Worm (Caenorhabditis elegans) whole organism, midembryonic: Measurements from ENCODE around the gene cdl-1.

ENCODE experiments used
- T22C8.4 ChIP-seq: fragments of 200-800 bp; sonication (Bioruptor generic); IDR thresholded peaks from 2 replicates; pipeline ENCODE4 v1.3.6; 2022; ENCODE audit warnings: missing genetic modification characterization, missing compliant biosample characterization
- cog-1 ChIP-seq: sonication (generic microtip); optimal IDR thresholded peaks from 2 replicates; lab custom pipeline; 2016; ENCODE audit warnings: missing genetic modification characterization, missing compliant biosample characterization
- flt-1 ChIP-seq: fragments of 200-800 bp; sonication (Bioruptor generic); IDR thresholded peaks from 2 replicates; pipeline ENCODE4 v1.3.6; 2022; ENCODE audit warnings: missing genetic modification characterization, missing compliant biosample characterization
- klf-2 ChIP-seq: fragments of 200-800 bp; sonication (Bioruptor generic); conservative IDR thresholded peaks from 2 replicates; pipeline ENCODE4 v1.3.6; 2022; ENCODE audit warnings: missing genetic modification reagents, missing genetic modification characterization, missing compliant biosample characterization
- med-1 ChIP-seq: sonication (generic microtip); optimal IDR thresholded peaks from 2 replicates; lab custom pipeline; 2017; ENCODE audit warnings: missing genetic modification characterization, mild to moderate bottlenecking, missing compliant biosample characterization, antibody characterized with exemption, missing genetic modification reagents; ENCODE audit not compliant: insufficient read depth
- ref-1 ChIP-seq: fragments of 200-800 bp; sonication (Bioruptor generic); conservative IDR thresholded peaks from 2 replicates; pipeline ENCODE4 v1.3.6; 2022; ENCODE audit warnings: missing genetic modification reagents, missing genetic modification characterization, missing compliant biosample characterization
- tab-1 ChIP-seq: fragments of 200-800 bp; sonication (Bioruptor generic); IDR thresholded peaks from 2 replicates; pipeline ENCODE4 v1.3.6; 2022; ENCODE audit warnings: missing genetic modification characterization, missing compliant biosample characterization
- ztf-23 ChIP-seq: fragments of 200-800 bp; sonication (Bioruptor generic); IDR thresholded peaks from 2 replicates; pipeline ENCODE4 v1.3.6; 2022; ENCODE audit warnings: missing genetic modification reagents, missing genetic modification characterization, missing compliant biosample characterization
- ztf-29 ChIP-seq: fragments of 200-800 bp; sonication (Bioruptor generic); IDR thresholded peaks from 2 replicates; pipeline ENCODE4 v1.3.6; 2022; ENCODE audit warnings: missing genetic modification reagents, missing genetic modification characterization, missing compliant biosample characterization

cdl-1 gene

DNA sequence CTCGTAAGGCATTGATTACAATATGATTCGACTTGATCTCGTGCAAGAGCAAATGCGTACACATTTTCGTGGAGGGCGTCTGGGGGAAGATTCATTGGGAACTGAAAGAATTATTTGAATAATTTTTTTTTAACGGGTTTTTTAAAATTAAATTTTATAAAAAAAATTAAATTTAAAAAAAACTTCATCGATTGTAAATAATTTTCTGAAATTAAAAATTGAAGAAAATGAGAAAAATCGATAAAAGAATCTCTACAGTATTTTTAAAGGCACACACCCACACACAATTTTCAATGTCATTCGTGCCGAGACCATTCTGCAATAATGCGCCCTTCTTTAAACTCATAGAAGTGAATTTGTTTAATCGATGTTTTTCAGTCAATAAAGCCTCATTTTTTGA is 10.9 kb downstream of the cdl-1 start, which contains the start of gene set-14:
Gene set-14 (minus strand): TSS at position 101 of the 400 bp plus-strand sequence.
- TF ChIP-seq ref-1 (GFP tag; lab: Robert Waterston, UW): no peak

DNA sequence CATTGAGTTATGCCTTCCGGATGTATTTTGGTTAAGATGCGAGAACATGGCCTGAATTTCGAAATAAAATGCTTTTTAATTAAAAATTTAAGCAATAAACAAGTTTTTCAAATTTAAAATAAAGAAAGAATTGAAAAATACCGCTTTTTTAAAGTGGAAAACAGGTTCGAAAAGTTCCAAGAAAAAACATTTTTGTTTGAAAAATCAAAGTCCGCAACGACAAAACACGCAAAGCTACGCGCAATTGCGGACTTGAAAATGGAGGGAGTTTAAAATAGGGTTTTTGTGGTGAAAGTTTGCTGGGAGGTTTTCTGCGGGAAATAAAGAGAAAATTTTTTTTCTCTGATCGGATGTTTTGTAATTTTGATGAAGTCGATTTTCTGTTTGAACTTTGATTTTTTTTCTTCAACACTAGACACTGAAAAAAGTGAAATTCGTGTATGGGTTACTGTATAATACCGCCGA is 13.2 kb downstream of the cdl-1 start, which contains the start of gene npp-19:
Gene npp-19 (minus strand): TSS at position 51 of the 465 bp plus-strand sequence.
- TF ChIP-seq ztf-29 (GFP tag; lab: Robert Waterston, UW): no peak
- TF ChIP-seq ztf-23 (GFP tag; lab: Robert Waterston, UW): 0 out of 2 replicates have a peak, but pooled peaks have one; percentile 47
- no peak for TF ChIP-seq tab-1
- TF ChIP-seq flt-1 (GFP tag; lab: Robert Waterston, UW): 0 out of 2 replicates have a peak, but pooled peaks have one; percentile 45
- no peak for TF ChIP-seq T22C8.4 (GFP tag; lab: Robert Waterston, UW)
- no peak for TF ChIP-seq med-1 (GFP tag; lab: Kevin White, UChicago)
- no peak for TF ChIP-seq ref-1 (GFP tag; lab: Robert Waterston, UW)
- peak; percentile 23 for TF ChIP-seq cog-1

DNA sequence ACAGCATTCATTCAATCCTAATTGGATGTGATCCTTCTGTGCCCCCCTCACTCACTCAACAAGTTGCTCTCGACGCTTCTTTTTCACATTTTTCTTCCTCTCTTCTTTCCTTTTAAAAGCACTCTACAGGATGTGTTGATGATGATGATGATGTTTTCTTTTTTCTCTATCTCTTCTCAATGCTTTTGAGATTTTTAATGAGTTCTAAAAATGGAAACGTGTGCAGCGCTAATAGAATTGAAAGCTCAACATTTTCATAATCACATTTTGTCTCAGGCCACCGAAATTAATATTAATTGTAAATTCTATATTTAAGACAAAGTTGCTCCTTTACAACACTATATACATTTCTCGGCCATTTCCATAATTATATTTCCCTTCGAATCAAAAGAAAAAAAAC is 15.0 kb downstream of the cdl-1 start:
- no peak for TF ChIP-seq tab-1
- no peak for TF ChIP-seq flt-1 (GFP tag; lab: Robert Waterston, UW)
- TF ChIP-seq T22C8.4 (GFP tag; lab: Robert Waterston, UW): no peak
- TF ChIP-seq ref-1 (GFP tag; lab: Robert Waterston, UW): no peak
- no peak for TF ChIP-seq cog-1
- TF ChIP-seq med-1 (GFP tag; lab: Kevin White, UChicago): no peak

DNA sequence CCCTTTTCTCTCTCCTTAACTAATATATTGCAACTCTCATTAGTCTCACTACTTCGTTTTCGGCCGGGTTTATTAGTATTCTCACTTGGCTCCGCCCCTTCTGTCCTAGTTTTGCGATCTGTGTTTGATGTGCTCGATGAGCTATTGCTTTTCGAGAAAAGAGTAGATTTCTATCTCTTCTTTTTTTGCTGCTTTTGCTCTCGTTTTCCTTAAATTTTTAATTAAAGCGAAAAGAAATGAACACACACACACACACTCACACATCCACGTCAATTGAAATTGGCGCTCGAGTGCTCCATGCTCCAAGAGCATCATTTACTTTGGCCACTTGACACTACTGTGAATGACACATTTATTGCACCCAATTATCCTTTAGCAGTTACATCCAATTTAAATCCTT is 19.2 kb downstream of the cdl-1 start:
- TF ChIP-seq tab-1 (no peak), flt-1 (GFP tag; lab: Robert Waterston, UW) (no peak), med-1 (GFP tag; lab: Kevin White, UChicago) (no peak), ref-1 (GFP tag; lab: Robert Waterston, UW) (no peak), klf-2 (GFP tag; lab: Robert Waterston, UW) (no peak), ztf-23 (GFP tag; lab: Robert Waterston, UW) (no peak), cog-1 (no peak), T22C8.4 (GFP tag; lab: Robert Waterston, UW) (no peak), ztf-29 (GFP tag; lab: Robert Waterston, UW) (no peak)

DNA sequence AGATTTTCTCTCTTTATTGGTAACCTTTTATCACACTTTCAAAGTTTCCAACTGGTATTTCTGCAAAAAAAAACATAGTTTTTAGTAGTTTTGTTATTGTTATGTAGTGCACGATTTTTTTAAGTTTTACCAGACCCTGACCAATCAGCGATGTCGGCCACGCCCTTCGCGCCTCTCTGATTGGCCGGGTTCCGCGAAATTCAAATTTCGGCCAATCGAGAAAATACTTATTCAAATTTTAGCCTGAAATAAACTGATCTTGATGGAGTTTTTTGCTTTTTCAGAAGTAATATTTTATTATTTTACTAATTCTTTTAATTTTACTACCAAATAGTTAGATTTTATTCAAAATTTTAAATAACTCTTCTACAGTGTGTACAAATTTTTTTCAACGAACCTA is 19.7 kb downstream of the cdl-1 start:
- no peak for TF ChIP-seq klf-2 (GFP tag; lab: Robert Waterston, UW)
- TF ChIP-seq ztf-23 (GFP tag; lab: Robert Waterston, UW): no peak
- no peak for TF ChIP-seq flt-1 (GFP tag; lab: Robert Waterston, UW)
- TF ChIP-seq cog-1: no peak
- TF ChIP-seq ref-1 (GFP tag; lab: Robert Waterston, UW): no peak
- TF ChIP-seq ztf-29 (GFP tag; lab: Robert Waterston, UW): no peak
- no peak for TF ChIP-seq T22C8.4 (GFP tag; lab: Robert Waterston, UW)
- TF ChIP-seq med-1 (GFP tag; lab: Kevin White, UChicago): no peak
- TF ChIP-seq tab-1: no peak

DNA sequence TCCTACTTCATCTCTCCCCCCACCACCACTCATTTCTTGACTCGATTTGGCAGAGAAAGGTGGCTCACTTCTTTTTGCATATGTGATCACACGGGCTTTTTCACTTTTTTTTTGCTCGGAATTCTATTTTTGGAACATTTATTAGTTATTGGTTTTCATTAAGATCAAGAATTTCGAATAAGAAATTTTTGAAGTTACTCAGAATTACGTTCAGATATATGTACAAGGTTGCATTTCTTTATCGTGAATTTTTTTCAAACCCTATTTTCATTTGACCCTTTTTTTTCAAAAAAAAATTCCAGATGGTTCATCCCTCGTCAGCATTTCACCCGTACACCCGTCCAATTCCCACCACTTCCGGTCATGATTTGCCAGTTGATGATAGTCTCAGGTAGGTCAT is 20.2 kb downstream of the cdl-1 start, which contains the start of gene ceh-62:
Gene ceh-62 (plus strand): TSS at position 301 of the 400 bp plus-strand sequence.
- no peak for TF ChIP-seq ref-1 (GFP tag; lab: Robert Waterston, UW)
- no peak for TF ChIP-seq cog-1
- TF ChIP-seq klf-2 (GFP tag; lab: Robert Waterston, UW): no peak
- no peak for TF ChIP-seq tab-1
- TF ChIP-seq T22C8.4 (GFP tag; lab: Robert Waterston, UW): no peak
- TF ChIP-seq med-1 (GFP tag; lab: Kevin White, UChicago): no peak
- no peak for TF ChIP-seq ztf-29 (GFP tag; lab: Robert Waterston, UW)
- TF ChIP-seq ztf-23 (GFP tag; lab: Robert Waterston, UW): no peak
- no peak for TF ChIP-seq flt-1 (GFP tag; lab: Robert Waterston, UW)

DNA sequence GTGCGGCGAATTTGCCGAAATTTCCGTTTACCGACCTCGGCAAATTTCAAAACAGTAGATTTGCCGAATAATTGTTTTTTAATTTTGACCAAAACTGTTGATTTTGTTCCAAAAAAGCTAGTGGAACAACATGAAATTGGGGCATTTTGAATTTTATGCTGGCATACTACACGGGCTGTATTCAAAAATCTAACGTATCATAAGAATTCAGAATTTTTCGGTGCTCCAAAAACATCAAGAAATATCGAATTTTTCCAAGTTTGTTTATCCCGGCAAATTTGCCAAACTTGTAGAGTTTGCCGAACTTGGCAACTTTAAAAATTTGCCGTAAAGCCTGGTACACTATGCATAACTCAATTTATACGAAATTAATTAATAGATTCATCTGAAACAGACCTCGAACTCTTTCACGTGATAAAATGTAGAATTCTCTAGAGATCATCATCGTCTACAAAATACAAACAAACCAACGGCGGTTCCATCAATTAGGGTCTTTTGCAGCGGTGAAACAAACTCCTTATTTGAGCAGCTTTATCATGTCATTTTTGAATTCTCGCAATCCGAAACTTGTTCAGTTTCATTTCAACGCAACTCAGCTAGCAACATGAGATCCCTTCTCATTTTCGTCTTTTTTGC is 23.6 kb downstream of the cdl-1 start, which contains the start of gene R06F6.14:
Gene R06F6.14 (plus strand): TSS at position 586 of the 636 bp plus-strand sequence.
- TF ChIP-seq ztf-29 (GFP tag; lab: Robert Waterston, UW) (no peak), ztf-23 (GFP tag; lab: Robert Waterston, UW) (no peak), ref-1 (GFP tag; lab: Robert Waterston, UW) (no peak), T22C8.4 (GFP tag; lab: Robert Waterston, UW) (no peak), tab-1 (no peak), klf-2 (GFP tag; lab: Robert Waterston, UW) (no peak), cog-1 (no peak)

DNA sequence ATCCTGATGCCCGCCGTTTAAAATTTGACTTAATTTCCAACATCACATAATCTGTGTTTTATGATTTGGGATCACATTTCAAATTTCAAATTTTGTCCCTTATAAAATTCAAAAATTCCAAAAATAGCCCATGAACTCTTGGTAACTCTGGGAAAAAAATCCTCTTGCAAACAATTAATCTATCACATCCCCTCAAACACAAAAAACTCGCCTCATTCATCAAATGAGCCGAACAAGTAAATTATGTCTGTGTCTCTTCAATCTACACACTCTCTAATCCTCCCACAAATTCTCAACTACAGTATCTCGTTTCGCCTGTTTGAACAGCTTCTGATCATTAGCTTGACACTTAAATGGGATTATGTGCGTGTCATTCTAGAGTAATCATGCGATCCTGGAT is 25.4 kb downstream of the cdl-1 start, which contains the start of gene msrp-7:
Gene msrp-7 (plus strand): TSS at position 301 of the 400 bp plus-strand sequence.
- no peak for TF ChIP-seq tab-1
- TF ChIP-seq klf-2 (GFP tag; lab: Robert Waterston, UW): no peak
- no peak for TF ChIP-seq flt-1 (GFP tag; lab: Robert Waterston, UW)
- TF ChIP-seq T22C8.4 (GFP tag; lab: Robert Waterston, UW): no peak
- no peak for TF ChIP-seq ref-1 (GFP tag; lab: Robert Waterston, UW)
- TF ChIP-seq ztf-23 (GFP tag; lab: Robert Waterston, UW): no peak

DNA sequence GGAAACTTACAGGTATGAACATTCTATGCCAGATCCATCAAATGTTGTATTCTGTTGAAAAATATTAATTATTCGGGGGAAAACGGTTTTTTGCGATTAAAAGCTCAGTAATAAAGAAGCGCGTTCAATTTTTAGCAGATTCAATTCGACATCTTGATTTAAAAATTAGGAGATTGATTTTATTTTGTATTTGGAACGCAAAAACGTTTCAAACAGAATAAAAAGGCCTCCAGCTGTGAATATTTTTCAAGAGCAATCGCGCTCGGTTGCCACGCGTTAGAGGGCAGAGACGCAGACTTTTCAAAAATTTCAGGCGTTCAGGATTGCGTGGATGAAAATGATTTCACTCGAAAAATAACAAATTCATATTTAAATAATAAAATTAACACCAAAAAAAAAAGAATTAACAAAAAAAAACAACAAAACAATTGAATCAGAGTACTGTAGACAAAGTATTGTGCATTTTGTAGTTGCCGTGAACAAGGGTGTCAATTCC is 34.7 kb downstream of the cdl-1 start, which contains the start of gene R06F6.8:
Gene R06F6.8 (minus strand): TSS at position 51 of the 496 bp plus-strand sequence.
- no peak for TF ChIP-seq tab-1
- no peak for TF ChIP-seq ztf-29 (GFP tag; lab: Robert Waterston, UW)
- TF ChIP-seq ref-1 (GFP tag; lab: Robert Waterston, UW): no peak
- TF ChIP-seq flt-1 (GFP tag; lab: Robert Waterston, UW): no peak
- no peak for TF ChIP-seq ztf-23 (GFP tag; lab: Robert Waterston, UW)
- no peak for TF ChIP-seq T22C8.4 (GFP tag; lab: Robert Waterston, UW)
- TF ChIP-seq cog-1: no peak
- no peak for TF ChIP-seq klf-2 (GFP tag; lab: Robert Waterston, UW)
- TF ChIP-seq med-1 (GFP tag; lab: Kevin White, UChicago): no peak
